Fruit fly (Drosophila melanogaster) whole organism, embryonic: ENCODE data around the gene CG43645.

Experiments used
- Abd-B ChIP-seq: fragments of 200-800 bp; sonication (Bioruptor generic); optimal IDR thresholded peaks from 2 replicates; lab custom pipeline; 2018; ENCODE audit warnings: missing biosample characterization, mild to moderate bottlenecking, missing genetic modification characterization, moderate library complexity
- Ada2b ChIP-seq: fragments of 200-800 bp; sonication (Bioruptor generic); IDR thresholded peaks from 2 replicates; pipeline ENCODE4 v1.3.6; 2022; ENCODE audit warnings: missing biosample characterization, missing genetic modification characterization
- Aef1 ChIP-seq: fragments of 200-800 bp; sonication (Bioruptor generic); IDR thresholded peaks from 3 replicates; pipeline ENCODE4 v1.3.6; 2022; ENCODE audit warnings: missing biosample characterization, missing genetic modification characterization
- Bteb2 ChIP-seq: fragments of 200-800 bp; sonication (Bioruptor generic); optimal IDR thresholded peaks from 2 replicates; lab custom pipeline; 2016; ENCODE audit warnings: missing biosample characterization, missing genetic modification characterization
- CG10366 ChIP-seq: fragments of 200-800 bp; sonication (Bioruptor generic); IDR thresholded peaks from 2 replicates; pipeline ENCODE4 v1.3.6; 2022; ENCODE audit warnings: missing biosample characterization, missing genetic modification characterization
- CG11723 ChIP-seq: fragments of 200-800 bp; sonication (Bioruptor generic); optimal IDR thresholded peaks from 2 replicates; lab custom pipeline; 2017; ENCODE audit warnings: missing biosample characterization, mild to moderate bottlenecking, missing genetic modification characterization
- CG1233 ChIP-seq: fragments of 200-800 bp; sonication (Bioruptor generic); optimal IDR thresholded peaks from 4 replicates; lab custom pipeline; 2018; ENCODE audit warnings: missing biosample characterization, mild to moderate bottlenecking, missing genetic modification characterization
- CG14050 ChIP-seq: fragments of 200-800 bp; sonication (Bioruptor generic); IDR thresholded peaks from 3 replicates; pipeline ENCODE4 v1.3.6; 2022; ENCODE audit warnings: missing biosample characterization, missing genetic modification characterization
- CG17359 ChIP-seq: fragments of 200-800 bp; sonication (Bioruptor generic); optimal IDR thresholded peaks from 3 replicates; lab custom pipeline; 2018; ENCODE audit warnings: missing biosample characterization, mild to moderate bottlenecking, missing genetic modification characterization, moderate library complexity
- CG2202 ChIP-seq: fragments of 200-800 bp; sonication (Bioruptor generic); optimal IDR thresholded peaks from 2 replicates; lab custom pipeline; 2018; ENCODE audit warnings: missing biosample characterization, mild to moderate bottlenecking, missing genetic modification characterization
- CG30020 ChIP-seq: fragments of 200-800 bp; optimal IDR thresholded peaks from 2 replicates; lab custom pipeline; 2019; ENCODE audit warnings: missing biosample characterization, mild to moderate bottlenecking, missing genetic modification characterization, moderate library complexity
- CG32772 ChIP-seq: fragments of 200-800 bp; sonication (Bioruptor generic); IDR thresholded peaks from 2 replicates; pipeline ENCODE4 v1.3.6; 2022; ENCODE audit warnings: missing biosample characterization, missing genetic modification characterization
- CG3847 ChIP-seq: fragments of 200-800 bp; sonication (Bioruptor generic); IDR thresholded peaks from 2 replicates; pipeline ENCODE4 v1.3.6; 2022; ENCODE audit warnings: missing biosample characterization, missing genetic modification characterization
- CG4360 ChIP-seq: fragments of 200-800 bp; sonication (Bioruptor generic); IDR thresholded peaks from 2 replicates; pipeline ENCODE4 v1.3.6; 2022; ENCODE audit warnings: missing biosample characterization, missing genetic modification characterization
- CG6813 ChIP-seq: fragments of 200-800 bp; sonication (Bioruptor generic); optimal IDR thresholded peaks from 2 replicates; lab custom pipeline; 2017; ENCODE audit warnings: missing biosample characterization, missing genetic modification characterization, mild to moderate bottlenecking, moderate library complexity, missing genetic modification reagents
- CG7372 ChIP-seq: fragments of 200-800 bp; sonication (Bioruptor generic); IDR thresholded peaks from 2 replicates; pipeline ENCODE4 v1.3.6; 2022; ENCODE audit warnings: missing biosample characterization, missing genetic modification characterization
- Drgx ChIP-seq: fragments of 200-800 bp; sonication (Bioruptor generic); IDR thresholded peaks from 2 replicates; pipeline ENCODE4 v1.3.6; 2022; ENCODE audit warnings: missing biosample characterization, missing genetic modification characterization
- Ets65A ChIP-seq: fragments of 200-800 bp; sonication (Bioruptor generic); peaks from one replicate; lab custom pipeline; 2016; ENCODE audit warnings: missing biosample characterization, missing genetic modification characterization
- Fer2 ChIP-seq: fragments of 200-800 bp; sonication (Bioruptor generic); optimal IDR thresholded peaks from 2 replicates; lab custom pipeline; 2018; ENCODE audit warnings: missing biosample characterization, mild to moderate bottlenecking, missing genetic modification characterization, moderate library complexity
- MESR4 ChIP-seq: fragments of 200-800 bp; sonication (Bioruptor generic); optimal IDR thresholded peaks from 2 replicates; lab custom pipeline; 2018; ENCODE audit warnings: missing biosample characterization, mild to moderate bottlenecking, missing genetic modification characterization, moderate library complexity
- Max ChIP-seq: fragments of 200-800 bp; sonication (Bioruptor generic); optimal IDR thresholded peaks from 2 replicates; lab custom pipeline; 2016; ENCODE audit warnings: missing biosample characterization, mild to moderate bottlenecking, missing genetic modification characterization
- Med ChIP-seq: fragments of 200-800 bp; sonication (Bioruptor generic); peaks from one replicate; lab custom pipeline; 2016; ENCODE audit warnings: missing biosample characterization, missing genetic modification characterization, mild to moderate bottlenecking, inconsistent platforms, moderate library complexity
- Nf-YB ChIP-seq: fragments of 200-800 bp; sonication (Bioruptor generic); optimal IDR thresholded peaks from 3 replicates; lab custom pipeline; 2019; ENCODE audit warnings: missing biosample characterization, mild to moderate bottlenecking, missing genetic modification characterization, moderate library complexity
- Nf-YC ChIP-seq: fragments of 200-800 bp; optimal IDR thresholded peaks from 3 replicates; lab custom pipeline; 2019; ENCODE audit warnings: missing biosample characterization, mild to moderate bottlenecking, missing genetic modification characterization, moderate library complexity
- Ravus ChIP-seq: fragments of 200-800 bp; sonication (Bioruptor generic); IDR thresholded peaks from 2 replicates; pipeline ENCODE4 v1.3.6; 2022; ENCODE audit warnings: missing biosample characterization, missing genetic modification characterization
- Sox102F ChIP-seq: fragments of 200-800 bp; sonication (Bioruptor generic); optimal IDR thresholded peaks from 2 replicates; lab custom pipeline; 2018; ENCODE audit warnings: missing biosample characterization, mild to moderate bottlenecking, missing genetic modification characterization, moderate library complexity
- TFAM ChIP-seq: fragments of 200-800 bp; sonication (Bioruptor generic); optimal IDR thresholded peaks from 2 replicates; lab custom pipeline; 2017; ENCODE audit warnings: missing biosample characterization, missing genetic modification characterization, inconsistent platforms
- bsh ChIP-seq, 2 experiments: fragments of 200-800 bp; sonication (Bioruptor generic); optimal IDR thresholded peaks; 2 replicates each; lab custom pipeline; 2017 to 2018; ENCODE audit warnings: mild to moderate bottlenecking in 2 of 2, missing biosample characterization in 2 of 2, missing genetic modification characterization in 2 of 2, moderate library complexity in 1 of 2
- cato ChIP-seq: fragments of 200-800 bp; sonication (Bioruptor generic); optimal IDR thresholded peaks from 2 replicates; lab custom pipeline; 2016; ENCODE audit warnings: missing biosample characterization, missing genetic modification characterization, borderline replicate concordance
- ci ChIP-seq: fragments of 200-800 bp; sonication (Bioruptor generic); IDR thresholded peaks from 3 replicates; pipeline ENCODE4 v1.3.6; 2022; ENCODE audit warnings: missing biosample characterization, missing genetic modification characterization
- crc ChIP-seq: fragments of 200-800 bp; sonication (Bioruptor generic); optimal IDR thresholded peaks from 2 replicates; lab custom pipeline; 2016; ENCODE audit warnings: missing biosample characterization, missing genetic modification characterization
- croc ChIP-seq: fragments of 200-800 bp; sonication (Bioruptor generic); conservative IDR thresholded peaks from 3 replicates; pipeline ENCODE4 v1.3.6; 2022; ENCODE audit warnings: missing biosample characterization, missing genetic modification characterization
- da ChIP-seq: fragments of 200-800 bp; sonication (Bioruptor generic); optimal IDR thresholded peaks from 2 replicates; lab custom pipeline; 2016; ENCODE audit warnings: missing biosample characterization, missing genetic modification characterization
- en ChIP-seq: fragments of 200-800 bp; sonication (Bioruptor generic); optimal IDR thresholded peaks from 2 replicates; lab custom pipeline; 2016; ENCODE audit warnings: missing biosample characterization, missing genetic modification characterization
- ewg ChIP-seq: fragments of 200-800 bp; sonication (Bioruptor generic); optimal IDR thresholded peaks from 3 replicates; lab custom pipeline; 2017; ENCODE audit warnings: mild to moderate bottlenecking, missing biosample characterization, missing genetic modification reagents, missing genetic modification characterization
- gem ChIP-seq: fragments of 200-800 bp; sonication (Bioruptor generic); optimal IDR thresholded peaks from 2 replicates; lab custom pipeline; 2019; ENCODE audit warnings: missing biosample characterization, mild to moderate bottlenecking, missing genetic modification characterization, moderate library complexity
- gsb ChIP-seq: fragments of 200-800 bp; sonication (Bioruptor generic); IDR thresholded peaks from 2 replicates; pipeline ENCODE4 v1.3.6; 2022; ENCODE audit warnings: missing biosample characterization, missing genetic modification characterization
- ind ChIP-seq: fragments of 200-800 bp; sonication (Bioruptor generic); optimal IDR thresholded peaks from 3 replicates; lab custom pipeline; 2016; ENCODE audit warnings: missing biosample characterization, missing genetic modification characterization
- kay ChIP-seq: fragments of 200-800 bp; sonication (Bioruptor generic); optimal IDR thresholded peaks from 2 replicates; lab custom pipeline; 2016; ENCODE audit warnings: missing biosample characterization, missing genetic modification characterization
- knrl ChIP-seq: fragments of 200-800 bp; sonication (Bioruptor generic); IDR thresholded peaks from 3 replicates; pipeline ENCODE4 v1.3.6; 2022; ENCODE audit warnings: missing biosample characterization, missing genetic modification characterization; ENCODE audit not compliant: partially characterized antibody
- luna ChIP-seq: fragments of 200-800 bp; sonication (Bioruptor generic); optimal IDR thresholded peaks from 2 replicates; lab custom pipeline; 2016; ENCODE audit warnings: missing biosample characterization, missing genetic modification characterization
- pb ChIP-seq: fragments of 200-800 bp; sonication (Bioruptor generic); optimal IDR thresholded peaks from 3 replicates; lab custom pipeline; 2016; ENCODE audit warnings: missing biosample characterization, missing genetic modification characterization
- prd ChIP-seq, 3 experiments: fragments of >200 bp in 2 of 3; fragments of 200-800 bp in 1 of 3; sonication (Bioruptor generic) in 1 of 3; optimal IDR thresholded peaks in 2 of 3; IDR thresholded peaks in 1 of 3; 2 replicates in 2 of 3; 3 replicates in 1 of 3; pipeline versions ENCODE4 v1.3.6 to Lab custom; 2017 to 2022; ENCODE audit warnings: missing biosample characterization in 1 of 3, missing genetic modification characterization in 1 of 3
- repo ChIP-seq: fragments of 200-800 bp; sonication (Bioruptor generic); optimal IDR thresholded peaks from 2 replicates; lab custom pipeline; 2016; ENCODE audit warnings: missing biosample characterization, missing genetic modification characterization
- sima ChIP-seq: fragments of 200-800 bp; sonication (Bioruptor generic); optimal IDR thresholded peaks from 2 replicates; lab custom pipeline; 2016; ENCODE audit warnings: missing biosample characterization, missing genetic modification characterization
- stc ChIP-seq: fragments of 200-800 bp; sonication (Bioruptor generic); IDR thresholded peaks from 2 replicates; pipeline ENCODE4 v1.3.6; 2022; ENCODE audit warnings: missing biosample characterization, missing genetic modification characterization
- tgo ChIP-seq: fragments of 200-800 bp; sonication (Bioruptor generic); IDR thresholded peaks from 3 replicates; pipeline ENCODE4 v1.3.6; 2022; ENCODE audit warnings: missing biosample characterization, missing genetic modification characterization
- tx ChIP-seq: fragments of 200-800 bp; sonication (Bioruptor generic); optimal IDR thresholded peaks from 2 replicates; lab custom pipeline; 2016; ENCODE audit warnings: missing biosample characterization, missing genetic modification characterization
- unpg ChIP-seq: fragments of 200-800 bp; sonication (Bioruptor generic); optimal IDR thresholded peaks from 3 replicates; lab custom pipeline; 2018; ENCODE audit warnings: missing biosample characterization, mild to moderate bottlenecking, missing genetic modification characterization, moderate library complexity

Gene CG43645

DNA sequence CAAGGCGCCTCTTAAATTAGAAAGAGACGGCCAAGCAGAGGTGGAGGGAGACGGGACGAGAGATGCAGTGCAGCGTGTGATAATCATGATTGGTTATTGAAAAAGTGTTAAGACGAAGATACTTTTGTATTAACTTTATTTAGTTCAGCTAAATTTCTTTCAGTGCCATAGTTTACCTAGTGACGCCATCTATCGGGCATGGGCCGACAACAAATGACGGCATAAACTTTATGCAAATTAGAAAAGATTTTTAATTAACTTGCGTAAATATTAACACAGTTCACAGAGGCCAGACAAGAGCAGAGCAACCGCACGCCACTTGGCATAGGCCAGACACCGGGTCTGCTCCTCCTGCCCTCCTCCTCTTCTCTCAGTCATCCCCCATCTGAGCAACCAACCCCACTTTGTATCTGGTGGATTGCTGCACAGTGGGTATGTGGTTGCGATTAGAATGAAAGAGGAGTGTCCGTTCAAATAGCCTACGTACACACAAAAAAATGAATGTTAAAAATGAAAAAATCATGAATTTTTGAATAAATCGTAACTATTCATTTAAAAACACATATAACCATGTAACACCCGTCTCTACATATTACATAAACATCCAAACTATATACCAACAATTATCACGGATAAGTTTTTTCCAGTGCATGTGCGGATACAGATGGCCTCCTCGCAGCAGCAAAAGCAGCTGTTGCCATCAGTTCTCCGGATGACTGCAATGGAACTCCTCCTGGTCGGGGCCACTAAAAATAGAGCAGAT, 19.5 kb upstream of the CG43645 start (continued):
- peak; percentile 78 for TF ChIP-seq tx
- TF ChIP-seq ci (GFP tag; lab: Robert Waterston, UW), result peak; percentile 92
- TF ChIP-seq da (GFP tag; lab: Kevin White, UChicago), result peak; percentile 94
- TF ChIP-seq CG10366, result peak; percentile 74
- TF ChIP-seq CG32772, result peak; percentile 77
- TF ChIP-seq crc (GFP tag; lab: Kevin White, UChicago), result peak; percentile 74
- peak; percentile 77 for TF ChIP-seq stc (GFP tag; lab: Robert Waterston, UW)
- TF ChIP-seq CG17359, result peak; percentile 88
- TF ChIP-seq sima (GFP tag; lab: Kevin White, UChicago), result peak; percentile 65
- no peak for TF ChIP-seq Nf-YC
- TF ChIP-seq CG6813 (GFP tag; lab: Kevin White, UChicago), result peak; percentile 76
- TF ChIP-seq kay, result peak; percentile 63
- peak; percentile 68 for TF ChIP-seq CG1233 (GFP tag; lab: Kevin White, UChicago)
- TF ChIP-seq, all 482 proteins: peak for 356

DNA sequence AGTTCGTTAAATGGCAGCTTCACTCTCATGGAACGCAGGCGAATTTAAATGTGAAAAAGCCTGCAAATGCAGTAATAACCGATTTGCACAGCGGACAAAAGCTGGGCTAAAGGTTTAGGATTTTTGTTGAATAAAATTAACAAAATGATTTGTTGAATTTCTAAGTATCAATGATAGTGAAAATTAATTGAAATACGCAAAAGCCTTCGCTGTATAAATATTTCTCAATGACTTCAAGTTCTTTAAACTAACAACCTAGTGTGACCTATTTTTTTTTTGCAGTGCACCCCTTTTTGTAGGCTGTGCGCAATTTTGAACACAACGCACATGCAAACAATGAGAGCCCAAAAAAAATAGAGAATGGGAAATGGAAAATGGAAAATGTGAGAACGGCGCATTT, 18.6 kb upstream of the CG43645 start:
- TF ChIP-seq en (GFP tag; lab: Kevin White, UChicago), result no peak
- no peak for TF ChIP-seq CG2202 (tag; lab: Kevin White, UChicago)
- TF ChIP-seq bsh (GFP tag; optimal IDR thresholded peaks at IDR 0.05; lab: Kevin White, UChicago), result peak in 1 of 2 experiments; percentile 30
- TF ChIP-seq CG7372 (GFP tag; lab: Robert Waterston, UW), result no peak
- no peak for TF ChIP-seq Med (GFP tag; lab: Kevin White, UChicago)
- TF ChIP-seq unpg (GFP tag; lab: Kevin White, UChicago), result peak; percentile 2
- TF ChIP-seq Bteb2, result no peak
- TF ChIP-seq Ravus (GFP tag; lab: Robert Waterston, UW), result no peak
- TF ChIP-seq tgo, result no peak
- TF ChIP-seq Ets65A (GFP tag; lab: Kevin White, UChicago), result peak; percentile 74
- TF ChIP-seq CG30020 (tag; lab: Kevin White, UChicago), result no peak
- no peak for TF ChIP-seq ewg (GFP tag; lab: Kevin White, UChicago)
- TF ChIP-seq CG4360, result no peak
- TF ChIP-seq Drgx, result peak; percentile 11; the same call in 1 of the 2 replicates
- no peak for TF ChIP-seq Fer2
- TF ChIP-seq Sox102F (GFP tag; lab: Kevin White, UChicago), result peak; percentile 39
- no peak for TF ChIP-seq MESR4 (GFP tag; lab: Kevin White, UChicago)
- TF ChIP-seq luna (GFP tag; lab: Kevin White, UChicago), result no peak
- no peak for TF ChIP-seq CG14050 (GFP tag; lab: Robert Waterston, UW)
- TF ChIP-seq da (GFP tag; lab: Kevin White, UChicago), result no peak
- TF ChIP-seq Aef1, result no peak
- TF ChIP-seq knrl, result no peak
- TF ChIP-seq CG11723 (GFP tag; lab: Kevin White, UChicago), result no peak
- TF ChIP-seq Nf-YB (GFP tag; lab: Kevin White, UChicago), result no peak
- no peak for TF ChIP-seq TFAM
- no peak for TF ChIP-seq repo (GFP tag; lab: Kevin White, UChicago)
- TF ChIP-seq pb (GFP tag; lab: Kevin White, UChicago), result no peak
- peak; percentile 30 for TF ChIP-seq gem (tag; lab: Kevin White, UChicago)
- TF ChIP-seq Ada2b (GFP tag; lab: Robert Waterston, UW), result peak; percentile 19; the same call in 1 of the 2 replicates
- TF ChIP-seq Max (GFP tag; lab: Kevin White, UChicago), result no peak
- TF ChIP-seq ind (GFP tag; lab: Kevin White, UChicago), result no peak
- no peak for TF ChIP-seq gsb (GFP tag; lab: Robert Waterston, UW)
- TF ChIP-seq CG3847 (GFP tag; lab: Robert Waterston, UW), result no peak
- no peak for TF ChIP-seq Abd-B
- TF ChIP-seq prd (optimal IDR thresholded peaks at IDR 0.05; lab: Kevin White, UChicago), result no peak
- peak; percentile 24; the same call in 1 of the 3 replicates for TF ChIP-seq prd (GFP tag; IDR thresholded peaks at IDR 0.05; lab: Robert Waterston, UW)
- TF ChIP-seq cato (GFP tag; lab: Kevin White, UChicago), result no peak
- no peak for TF ChIP-seq croc
